Fruit fly (Drosophila melanogaster) whole organism, embryonic: ENCODE data around the gene CG32767.

ENCODE experiments used
- ATbp ChIP-seq: fragments of 200-800 bp; sonication (Bioruptor generic); optimal IDR thresholded peaks from 2 replicates; lab custom pipeline; 2017; ENCODE audit warnings: missing biosample characterization, mild to moderate bottlenecking, missing genetic modification characterization, missing genetic modification reagents
- Aef1 ChIP-seq: fragments of 200-800 bp; sonication (Bioruptor generic); IDR thresholded peaks from 3 replicates; pipeline ENCODE4 v1.3.6; 2022; ENCODE audit warnings: missing biosample characterization, missing genetic modification characterization
- B-H1 ChIP-seq: fragments of 200-800 bp; sonication (Bioruptor generic); IDR thresholded peaks from 3 replicates; pipeline ENCODE4 v1.3.6; 2022; ENCODE audit warnings: missing biosample characterization, missing genetic modification characterization
- CG10321 ChIP-seq: fragments of 200-800 bp; sonication (Bioruptor generic); IDR thresholded peaks from 2 replicates; pipeline ENCODE4 v1.3.6; 2022; ENCODE audit warnings: missing biosample characterization, missing genetic modification characterization
- CG10565 ChIP-seq: fragments of 200-800 bp; sonication (Bioruptor generic); optimal IDR thresholded peaks from 3 replicates; lab custom pipeline; 2016; ENCODE audit warnings: missing biosample characterization, mild to moderate bottlenecking, missing genetic modification characterization
- CG11093 ChIP-seq: fragments of 200-800 bp; sonication (Bioruptor generic); IDR thresholded peaks from 3 replicates; pipeline ENCODE4 v1.3.6; 2022; ENCODE audit warnings: missing biosample characterization, missing genetic modification characterization
- CG12071 ChIP-seq: fragments of 200-800 bp; sonication (Bioruptor generic); optimal IDR thresholded peaks from 3 replicates; lab custom pipeline; 2018; ENCODE audit warnings: missing biosample characterization, mild to moderate bottlenecking, missing genetic modification characterization
- CG1233 ChIP-seq: fragments of 200-800 bp; sonication (Bioruptor generic); optimal IDR thresholded peaks from 4 replicates; lab custom pipeline; 2018; ENCODE audit warnings: missing biosample characterization, mild to moderate bottlenecking, missing genetic modification characterization
- CG14050 ChIP-seq: fragments of 200-800 bp; sonication (Bioruptor generic); IDR thresholded peaks from 3 replicates; pipeline ENCODE4 v1.3.6; 2022; ENCODE audit warnings: missing biosample characterization, missing genetic modification characterization
- CG15696 ChIP-seq: fragments of 200-800 bp; sonication (Bioruptor generic); optimal IDR thresholded peaks from 2 replicates; lab custom pipeline; 2019; ENCODE audit warnings: missing biosample characterization, mild to moderate bottlenecking, missing genetic modification characterization, moderate library complexity
- CG16779 ChIP-seq: fragments of 200-800 bp; sonication (Bioruptor generic); IDR thresholded peaks from 2 replicates; pipeline ENCODE4 v1.3.6; 2022; ENCODE audit warnings: missing biosample characterization, missing genetic modification characterization
- CG17359 ChIP-seq: fragments of 200-800 bp; sonication (Bioruptor generic); optimal IDR thresholded peaks from 3 replicates; lab custom pipeline; 2018; ENCODE audit warnings: missing biosample characterization, mild to moderate bottlenecking, missing genetic modification characterization, moderate library complexity
- CG2889 ChIP-seq: fragments of 200-800 bp; sonication (Bioruptor generic); IDR thresholded peaks from 3 replicates; pipeline ENCODE4 v1.3.6; 2022; ENCODE audit warnings: missing biosample characterization, missing genetic modification characterization
- CG30431 ChIP-seq: fragments of 200-800 bp; sonication (Bioruptor generic); optimal IDR thresholded peaks from 2 replicates; lab custom pipeline; 2017; ENCODE audit warnings: missing biosample characterization, missing genetic modification characterization
- CG32532 ChIP-seq: fragments of 200-800 bp; sonication (Bioruptor generic); IDR thresholded peaks from 2 replicates; pipeline ENCODE4 v1.3.6; 2022; ENCODE audit warnings: missing biosample characterization, missing genetic modification characterization
- CG3726 ChIP-seq: fragments of 200-800 bp; sonication (Bioruptor generic); IDR thresholded peaks from 3 replicates; pipeline ENCODE4, ENCODE4 v1.3.6; 2022; ENCODE audit warnings: missing biosample characterization, missing genetic modification characterization
- CG4707 ChIP-seq: fragments of 200-800 bp; sonication (Bioruptor generic); optimal IDR thresholded peaks from 2 replicates; lab custom pipeline; 2018; ENCODE audit warnings: missing biosample characterization, mild to moderate bottlenecking, missing genetic modification characterization, moderate library complexity
- CG4820 ChIP-seq: fragments of 200-800 bp; sonication (Bioruptor generic); optimal IDR thresholded peaks from 3 replicates; lab custom pipeline; 2016; ENCODE audit warnings: missing biosample characterization, missing genetic modification characterization
- CG5180 ChIP-seq: fragments of 200-800 bp; sonication (Bioruptor generic); optimal IDR thresholded peaks from 3 replicates; lab custom pipeline; 2017; ENCODE audit warnings: missing biosample characterization, missing genetic modification characterization, mild to moderate bottlenecking, moderate library complexity, missing genetic modification reagents
- CG7786 ChIP-seq: fragments of 200-800 bp; sonication (Bioruptor generic); optimal IDR thresholded peaks from 2 replicates; lab custom pipeline; 2016; ENCODE audit warnings: missing biosample characterization, missing genetic modification characterization
- Camta ChIP-seq: fragments of 200-800 bp; sonication (Bioruptor generic); optimal IDR thresholded peaks from 2 replicates; lab custom pipeline; 2016; ENCODE audit warnings: missing biosample characterization, missing genetic modification characterization
- Deaf1 ChIP-seq: fragments of 200-800 bp; optimal IDR thresholded peaks from 3 replicates; lab custom pipeline; 2019; ENCODE audit warnings: missing biosample characterization, mild to moderate bottlenecking, missing genetic modification characterization, moderate library complexity
- H15 ChIP-seq: fragments of 200-800 bp; sonication (Bioruptor generic); IDR thresholded peaks from 3 replicates; pipeline ENCODE4 v1.3.6; 2022; ENCODE audit warnings: missing biosample characterization, missing genetic modification characterization
- HmgZ ChIP-seq: fragments of 200-800 bp; sonication (Bioruptor generic); optimal IDR thresholded peaks from 2 replicates; lab custom pipeline; 2018; ENCODE audit warnings: missing biosample characterization, mild to moderate bottlenecking, missing genetic modification characterization
- MESR4 ChIP-seq: fragments of 200-800 bp; sonication (Bioruptor generic); optimal IDR thresholded peaks from 2 replicates; lab custom pipeline; 2018; ENCODE audit warnings: missing biosample characterization, mild to moderate bottlenecking, missing genetic modification characterization, moderate library complexity
- Nf-YA ChIP-seq: fragments of 200-800 bp; sonication (Bioruptor generic); IDR thresholded peaks from 2 replicates; pipeline ENCODE4 v1.3.6; 2022; ENCODE audit warnings: missing biosample characterization, missing genetic modification characterization
- NfI ChIP-seq: fragments of 200-800 bp; sonication (Bioruptor generic); optimal IDR thresholded peaks from 3 replicates; lab custom pipeline; 2018; ENCODE audit warnings: missing biosample characterization, mild to moderate bottlenecking, missing genetic modification characterization, moderate library complexity
- Oaz ChIP-seq: fragments of 200-800 bp; sonication (Bioruptor generic); IDR thresholded peaks from 2 replicates; pipeline ENCODE4 v1.3.6; 2022; ENCODE audit warnings: missing biosample characterization, missing genetic modification characterization
- Oli ChIP-seq: fragments of 200-800 bp; sonication (Bioruptor generic); optimal IDR thresholded peaks from 2 replicates; lab custom pipeline; 2018; ENCODE audit warnings: missing biosample characterization, mild to moderate bottlenecking, missing genetic modification characterization, moderate library complexity
- Ravus ChIP-seq: fragments of 200-800 bp; sonication (Bioruptor generic); IDR thresholded peaks from 2 replicates; pipeline ENCODE4 v1.3.6; 2022; ENCODE audit warnings: missing biosample characterization, missing genetic modification characterization
- Side ChIP-seq: fragments of 200-800 bp; sonication (Bioruptor generic); optimal IDR thresholded peaks from 2 replicates; lab custom pipeline; 2016; ENCODE audit warnings: missing biosample characterization, missing genetic modification characterization
- Sin3A ChIP-seq: fragments of >200 bp; optimal IDR thresholded peaks from 2 replicates; lab custom pipeline; 2018
- Sry-β ChIP-seq: fragments of 200-800 bp; sonication (Bioruptor generic); optimal IDR thresholded peaks from 2 replicates; lab custom pipeline; 2018; ENCODE audit warnings: missing biosample characterization, mild to moderate bottlenecking, missing genetic modification characterization, moderate library complexity
- Tbp ChIP-seq: fragments of >200 bp; optimal IDR thresholded peaks from 2 replicates; lab custom pipeline; 2018; ENCODE audit warnings: missing biosample characterization, missing genetic modification characterization
- bcd ChIP-seq: fragments of 200-800 bp; sonication (Bioruptor generic); optimal IDR thresholded peaks from 2 replicates; lab custom pipeline; 2017; ENCODE audit warnings: missing biosample characterization, mild to moderate bottlenecking, missing genetic modification characterization
- corto ChIP-seq: fragments of 200-800 bp; sonication (Bioruptor generic); optimal IDR thresholded peaks from 2 replicates; lab custom pipeline; 2016; ENCODE audit warnings: missing biosample characterization, mild to moderate bottlenecking, missing genetic modification characterization, moderate library complexity
- klu ChIP-seq: fragments of 200-800 bp; sonication (Bioruptor generic); IDR thresholded peaks from 2 replicates; pipeline ENCODE4 v1.3.6; 2022; ENCODE audit warnings: missing biosample characterization, missing genetic modification characterization
- knrl ChIP-seq: fragments of 200-800 bp; sonication (Bioruptor generic); IDR thresholded peaks from 3 replicates; pipeline ENCODE4 v1.3.6; 2022; ENCODE audit warnings: missing biosample characterization, missing genetic modification characterization; ENCODE audit not compliant: partially characterized antibody
- luna ChIP-seq: fragments of 200-800 bp; sonication (Bioruptor generic); optimal IDR thresholded peaks from 2 replicates; lab custom pipeline; 2016; ENCODE audit warnings: missing biosample characterization, missing genetic modification characterization
- nerfin-2 ChIP-seq: fragments of 200-800 bp; sonication (Bioruptor generic); IDR thresholded peaks from 2 replicates; pipeline ENCODE4 v1.3.6; 2022; ENCODE audit warnings: missing biosample characterization, missing genetic modification characterization; ENCODE audit not compliant: partially characterized antibody
- pb ChIP-seq: fragments of 200-800 bp; sonication (Bioruptor generic); optimal IDR thresholded peaks from 3 replicates; lab custom pipeline; 2016; ENCODE audit warnings: missing biosample characterization, missing genetic modification characterization
- shn ChIP-seq: fragments of 200-800 bp; sonication (Bioruptor generic); optimal IDR thresholded peaks from 3 replicates; lab custom pipeline; 2016; ENCODE audit warnings: missing biosample characterization, missing genetic modification characterization
- tap ChIP-seq: fragments of 200-800 bp; optimal IDR thresholded peaks from 3 replicates; lab custom pipeline; 2019; ENCODE audit warnings: missing biosample characterization, mild to moderate bottlenecking, missing genetic modification characterization, moderate library complexity
- tll ChIP-seq, 2 experiments: fragments of 200-800 bp in 1 of 2; fragments of >200 bp in 1 of 2; sonication (Bioruptor generic) in 1 of 2; optimal IDR thresholded peaks; 2 replicates each; lab custom pipeline; 2017 to 2019; ENCODE audit warnings: missing biosample characterization in 2 of 2, missing genetic modification characterization in 2 of 2, mild to moderate bottlenecking in 1 of 2, moderate library complexity in 1 of 2
- twi ChIP-seq: fragments of 200-800 bp; optimal IDR thresholded peaks from 2 replicates; lab custom pipeline; 2019; ENCODE audit warnings: missing biosample characterization, mild to moderate bottlenecking, missing genetic modification characterization, moderate library complexity
- unpg ChIP-seq: fragments of 200-800 bp; sonication (Bioruptor generic); optimal IDR thresholded peaks from 3 replicates; lab custom pipeline; 2018; ENCODE audit warnings: missing biosample characterization, mild to moderate bottlenecking, missing genetic modification characterization, moderate library complexity
- wdn ChIP-seq: fragments of 200-800 bp; sonication (Bioruptor generic); IDR thresholded peaks from 2 replicates; pipeline ENCODE4 v1.3.6; 2022; ENCODE audit warnings: missing biosample characterization, missing genetic modification characterization
- yki ChIP-seq: fragments of >200 bp; optimal IDR thresholded peaks from 3 replicates; lab custom pipeline; 2018
- zen2 ChIP-seq: fragments of 200-800 bp; sonication (Bioruptor generic); IDR thresholded peaks from 3 replicates; pipeline ENCODE4 v1.3.6; 2022; ENCODE audit warnings: missing biosample characterization, missing genetic modification characterization; ENCODE audit not compliant: partially characterized antibody

The CG32767 gene

DNA sequence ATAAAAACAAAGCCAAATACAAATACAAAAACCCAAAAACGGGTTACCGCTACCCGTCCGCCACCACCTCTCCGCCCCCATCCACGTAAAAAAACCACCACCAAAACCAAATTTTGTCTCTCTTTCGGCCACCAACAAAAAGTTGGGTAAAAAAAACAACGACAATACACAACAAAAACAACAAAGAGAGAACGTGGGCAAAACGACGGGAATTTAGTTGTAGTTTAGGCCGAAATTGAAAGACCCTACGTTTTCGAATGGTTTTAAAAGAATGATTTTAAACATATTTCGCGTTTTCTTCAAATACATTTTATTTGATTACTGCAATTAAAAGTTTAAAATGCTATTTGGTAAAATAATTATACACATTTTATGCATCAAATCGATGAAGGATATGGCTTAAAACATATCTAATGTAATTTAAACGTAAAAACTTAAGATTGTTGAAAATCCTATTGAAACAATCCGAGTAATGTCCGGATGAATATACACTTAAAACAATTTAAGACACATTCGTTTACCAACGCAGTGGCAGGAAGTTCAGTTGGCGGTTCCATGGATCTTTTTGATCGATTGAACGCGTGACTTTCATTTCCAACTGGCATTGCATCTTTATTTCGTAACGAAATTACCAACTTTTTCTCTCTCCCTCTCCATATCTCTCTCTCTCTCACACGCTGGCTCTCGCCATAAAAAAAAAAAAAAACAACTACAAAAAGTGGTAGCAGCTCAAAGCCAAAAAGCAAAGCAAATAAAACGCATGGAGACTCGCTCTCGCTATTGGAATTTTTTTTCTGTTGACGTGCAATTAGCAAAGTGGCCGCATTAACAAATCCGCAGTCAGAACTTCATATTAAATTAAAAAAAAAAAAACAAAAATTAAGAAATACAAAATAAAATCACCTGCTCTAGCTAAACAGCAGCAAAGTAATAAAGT is 2.4 kb upstream of the CG32767 start (continued):
- TF ChIP-seq CG15696 (tag; lab: Kevin White, UChicago), result no peak
- TF ChIP-seq Nf-YA, result 0 out of 2 replicates have a peak, but pooled peaks have one; percentile 24
- peak; percentile 3 for TF ChIP-seq HmgZ
- TF ChIP-seq CG3726, result no peak
- peak; percentile 44 for TF ChIP-seq tap (tag; lab: Kevin White, UChicago)
- no peak for TF ChIP-seq CG16779 (GFP tag; lab: Robert Waterston, UW)
- peak; percentile 54 for TF ChIP-seq shn (GFP tag; lab: Kevin White, UChicago)
- no peak for TF ChIP-seq Sin3A (lab: Kevin White, UChicago)
- peak; percentile 8 for TF ChIP-seq CG12071 (GFP tag; lab: Kevin White, UChicago)
- peak; percentile 16 for TF ChIP-seq Camta (GFP tag; lab: Kevin White, UChicago)
- TF ChIP-seq CG4820 (GFP tag; lab: Kevin White, UChicago), result peak; percentile 45
- TF ChIP-seq bcd (GFP tag; lab: Kevin White, UChicago), result peak; percentile 68
- TF ChIP-seq pb (GFP tag; lab: Kevin White, UChicago), result no peak
- TF ChIP-seq yki (lab: Kevin White, UChicago), result no peak
- no peak for TF ChIP-seq tll (GFP tag; optimal IDR thresholded peaks at IDR 0.05; lab: Kevin White, UChicago)
- no peak for TF ChIP-seq CG10565 (GFP tag; lab: Kevin White, UChicago)
- TF ChIP-seq Aef1 (GFP tag; lab: Robert Waterston, UW), result no peak; the same call in 2 of the 3 replicates
- peak; percentile 41 for TF ChIP-seq NfI
- TF ChIP-seq nerfin-2 (GFP tag; lab: Robert Waterston, UW), result no peak
- no peak for TF ChIP-seq CG4707
- peak; percentile 6 for TF ChIP-seq ATbp
- TF ChIP-seq Sry-β (GFP tag; lab: Kevin White, UChicago), result no peak
- 0 out of 2 replicates have a peak, but pooled peaks have one; percentile 15 for TF ChIP-seq klu (GFP tag; lab: Robert Waterston, UW)
- no peak for TF ChIP-seq B-H1 (GFP tag; lab: Robert Waterston, UW)
- TF ChIP-seq CG14050 (GFP tag; lab: Robert Waterston, UW), result no peak
- TF ChIP-seq Ravus (GFP tag; lab: Robert Waterston, UW), result no peak
- peak; percentile 52 for TF ChIP-seq CG1233 (GFP tag; lab: Kevin White, UChicago)
- peak; percentile 41 for TF ChIP-seq Deaf1
- TF ChIP-seq zen2, result no peak
- peak; percentile 10 for TF ChIP-seq CG30431 (GFP tag; lab: Kevin White, UChicago)
- no peak for TF ChIP-seq MESR4 (GFP tag; lab: Kevin White, UChicago)
- no peak for TF ChIP-seq Tbp (GFP tag; lab: Kevin White, UChicago)
- TF ChIP-seq twi (tag; lab: Kevin White, UChicago), result no peak
- peak; percentile 65 for TF ChIP-seq unpg (GFP tag; lab: Kevin White, UChicago)
- no peak for TF ChIP-seq H15 (GFP tag; lab: Robert Waterston, UW)
- TF ChIP-seq corto (GFP tag; lab: Kevin White, UChicago), result no peak
- no peak for TF ChIP-seq knrl (GFP tag; lab: Robert Waterston, UW)
- TF ChIP-seq CG7786 (GFP tag; lab: Kevin White, UChicago), result peak; percentile 34
- TF ChIP-seq Side (GFP tag; lab: Kevin White, UChicago), result peak; percentile 2
- peak; percentile 77 for TF ChIP-seq Oli (tag; lab: Kevin White, UChicago)
- TF ChIP-seq CG17359, result peak; percentile 45
- peak; percentile 34; the same call in 1 of the 2 replicates for TF ChIP-seq CG32532 (GFP tag; lab: Robert Waterston, UW)
- TF ChIP-seq CG5180 (GFP tag; lab: Kevin White, UChicago), result peak; percentile 33
- TF ChIP-seq CG2889 (GFP tag; lab: Robert Waterston, UW), result no peak
- TF ChIP-seq wdn (GFP tag; lab: Robert Waterston, UW), result peak; percentile 20; the same call in 1 of the 2 replicates
- TF ChIP-seq CG10321 (GFP tag; lab: Robert Waterston, UW), result no peak
- no peak for TF ChIP-seq luna (GFP tag; lab: Kevin White, UChicago)
- no peak for TF ChIP-seq CG11093 (GFP tag; lab: Robert Waterston, UW)
- no peak for TF ChIP-seq Oaz (GFP tag; lab: Robert Waterston, UW)
